Fruit fly (Drosophila melanogaster) whole organism, embryonic: ENCODE data around the gene CG42815.

Source experiments
- Atf-2 ChIP-seq: fragments of 200-800 bp; sonication (Bioruptor generic); optimal IDR thresholded peaks from 2 replicates; lab custom pipeline; 2016; ENCODE audit warnings: missing biosample characterization, missing genetic modification characterization
- Awh ChIP-seq: fragments of 200-800 bp; sonication (Bioruptor generic); IDR thresholded peaks from 2 replicates; pipeline ENCODE4, ENCODE4 v1.3.6; 2022; ENCODE audit warnings: missing biosample characterization, missing genetic modification characterization
- C15 ChIP-seq: fragments of 200-800 bp; sonication (Bioruptor generic); IDR thresholded peaks from 3 replicates; pipeline ENCODE4 v1.3.6; 2022; ENCODE audit warnings: missing biosample characterization, missing genetic modification characterization
- CG1024 ChIP-seq: fragments of 200-800 bp; sonication (Bioruptor generic); IDR thresholded peaks from 2 replicates; pipeline ENCODE4 v1.3.6; 2022; ENCODE audit warnings: missing biosample characterization, missing genetic modification characterization
- CG10267 ChIP-seq: fragments of 200-800 bp; sonication (Bioruptor generic); optimal IDR thresholded peaks from 2 replicates; lab custom pipeline; 2018; ENCODE audit warnings: missing biosample characterization, mild to moderate bottlenecking, missing genetic modification characterization, moderate library complexity
- CG10321 ChIP-seq: fragments of 200-800 bp; sonication (Bioruptor generic); IDR thresholded peaks from 2 replicates; pipeline ENCODE4 v1.3.6; 2022; ENCODE audit warnings: missing biosample characterization, missing genetic modification characterization
- CG11560 ChIP-seq: fragments of 200-800 bp; sonication (Bioruptor generic); IDR thresholded peaks from 3 replicates; pipeline ENCODE4 v1.3.6; 2022; ENCODE audit warnings: missing biosample characterization, missing genetic modification characterization
- CG13287 ChIP-seq: fragments of 200-800 bp; sonication (Bioruptor generic); IDR thresholded peaks from 2 replicates; pipeline ENCODE4 v1.3.6; 2022; ENCODE audit warnings: missing biosample characterization, missing genetic modification characterization; ENCODE audit not compliant: partially characterized antibody
- CG14667 ChIP-seq: fragments of 200-800 bp; sonication (Bioruptor generic); IDR thresholded peaks from 2 replicates; pipeline ENCODE4 v1.3.6; 2022; ENCODE audit warnings: missing biosample characterization, missing genetic modification characterization
- CG17359 ChIP-seq: fragments of 200-800 bp; sonication (Bioruptor generic); optimal IDR thresholded peaks from 3 replicates; lab custom pipeline; 2018; ENCODE audit warnings: missing biosample characterization, mild to moderate bottlenecking, missing genetic modification characterization, moderate library complexity
- CG1792 ChIP-seq: fragments of 200-800 bp; sonication (Bioruptor generic); optimal IDR thresholded peaks from 2 replicates; lab custom pipeline; 2016; ENCODE audit warnings: missing biosample characterization, missing genetic modification characterization
- CG2116 ChIP-seq: fragments of 200-800 bp; sonication (Bioruptor generic); optimal IDR thresholded peaks from 3 replicates; lab custom pipeline; 2018; ENCODE audit warnings: missing biosample characterization, mild to moderate bottlenecking, missing genetic modification characterization
- CG2712 ChIP-seq: fragments of 200-800 bp; optimal IDR thresholded peaks from 3 replicates; lab custom pipeline; 2019; ENCODE audit warnings: missing biosample characterization, mild to moderate bottlenecking, missing genetic modification characterization, moderate library complexity
- CG3726 ChIP-seq: fragments of 200-800 bp; sonication (Bioruptor generic); IDR thresholded peaks from 3 replicates; pipeline ENCODE4, ENCODE4 v1.3.6; 2022; ENCODE audit warnings: missing biosample characterization, missing genetic modification characterization
- CG43689 ChIP-seq: fragments of 200-800 bp; sonication (Bioruptor generic); IDR thresholded peaks from 2 replicates; pipeline ENCODE4 v1.3.6; 2022; ENCODE audit warnings: missing biosample characterization, missing genetic modification characterization
- CG4707 ChIP-seq: fragments of 200-800 bp; sonication (Bioruptor generic); optimal IDR thresholded peaks from 2 replicates; lab custom pipeline; 2018; ENCODE audit warnings: missing biosample characterization, mild to moderate bottlenecking, missing genetic modification characterization, moderate library complexity
- CG5245 ChIP-seq: fragments of 200-800 bp; sonication (Bioruptor generic); optimal IDR thresholded peaks from 3 replicates; lab custom pipeline; 2016; ENCODE audit warnings: missing biosample characterization, missing genetic modification characterization
- CG6654 ChIP-seq: fragments of 200-800 bp; sonication (Bioruptor generic); optimal IDR thresholded peaks from 2 replicates; lab custom pipeline; 2017; ENCODE audit warnings: missing biosample characterization, mild to moderate bottlenecking, missing genetic modification characterization
- CG6854 ChIP-seq: fragments of 200-800 bp; sonication (Bioruptor generic); optimal IDR thresholded peaks from 3 replicates; lab custom pipeline; 2017; ENCODE audit warnings: missing biosample characterization, mild to moderate bottlenecking, missing genetic modification characterization
- CG7963 ChIP-seq: fragments of 200-800 bp; sonication (Bioruptor generic); IDR thresholded peaks from 3 replicates; pipeline ENCODE4 v1.3.6; 2022; ENCODE audit warnings: missing biosample characterization, missing genetic modification characterization; ENCODE audit not compliant: partially characterized antibody
- CG8281 ChIP-seq: fragments of 200-800 bp; sonication (Bioruptor generic); optimal IDR thresholded peaks from 2 replicates; lab custom pipeline; 2018; ENCODE audit warnings: missing biosample characterization, mild to moderate bottlenecking, missing genetic modification characterization, moderate library complexity
- CG9215 ChIP-seq: fragments of 200-800 bp; sonication (Bioruptor generic); IDR thresholded peaks from 2 replicates; pipeline ENCODE4 v1.3.6; 2022; ENCODE audit warnings: missing biosample characterization, missing genetic modification characterization
- CG9876 ChIP-seq: fragments of 200-800 bp; sonication (Bioruptor generic); optimal IDR thresholded peaks from 2 replicates; lab custom pipeline; 2016; ENCODE audit warnings: missing biosample characterization, missing genetic modification characterization
- CHES-1-like ChIP-seq: fragments of 200-800 bp; sonication (Bioruptor generic); optimal IDR thresholded peaks from 2 replicates; lab custom pipeline; 2016; ENCODE audit warnings: missing biosample characterization, missing genetic modification characterization
- Dref ChIP-seq: fragments of 200-800 bp; sonication (Bioruptor generic); IDR thresholded peaks from 2 replicates; pipeline ENCODE4 v1.3.6; 2022; ENCODE audit warnings: missing biosample characterization, missing genetic modification characterization
- ERR ChIP-seq: fragments of 200-800 bp; sonication (Bioruptor generic); optimal IDR thresholded peaks from 2 replicates; lab custom pipeline; 2016; ENCODE audit warnings: missing biosample characterization, missing genetic modification characterization
- HLH3B ChIP-seq: fragments of 200-800 bp; sonication (Bioruptor generic); IDR thresholded peaks from 2 replicates; pipeline ENCODE4 v1.3.6; 2022; ENCODE audit warnings: missing biosample characterization, missing genetic modification characterization
- Hr39 ChIP-seq: fragments of >200 bp; optimal IDR thresholded peaks from 2 replicates; lab custom pipeline; 2017
- Kr ChIP-seq: fragments of 200-800 bp; sonication (Bioruptor generic); optimal IDR thresholded peaks from 2 replicates; lab custom pipeline; 2017; ENCODE audit warnings: missing biosample characterization, mild to moderate bottlenecking, missing genetic modification characterization
- NC2α ChIP-seq: fragments of 200-800 bp; sonication (Bioruptor generic); optimal IDR thresholded peaks from 2 replicates; lab custom pipeline; 2016; ENCODE audit warnings: missing biosample characterization, missing genetic modification characterization
- NK7.1 ChIP-seq: fragments of 200-800 bp; sonication (Bioruptor generic); optimal IDR thresholded peaks from 3 replicates; lab custom pipeline; 2016; ENCODE audit warnings: missing biosample characterization, missing genetic modification characterization
- Sox100B ChIP-seq: fragments of 200-800 bp; sonication (Bioruptor generic); optimal IDR thresholded peaks from 3 replicates; lab custom pipeline; 2018; ENCODE audit warnings: missing biosample characterization, mild to moderate bottlenecking, missing genetic modification characterization
- ase ChIP-seq: fragments of 200-800 bp; sonication (Bioruptor generic); IDR thresholded peaks from 3 replicates; pipeline ENCODE4 v1.3.6; 2022; ENCODE audit warnings: missing biosample characterization, missing genetic modification characterization
- bigmax ChIP-seq: fragments of 200-800 bp; sonication (Bioruptor generic); optimal IDR thresholded peaks from 2 replicates; lab custom pipeline; 2018; ENCODE audit warnings: missing biosample characterization, mild to moderate bottlenecking, missing genetic modification characterization
- cas ChIP-seq: fragments of 200-800 bp; sonication (Bioruptor generic); IDR thresholded peaks from 2 replicates; pipeline ENCODE4 v1.3.6; 2022; ENCODE audit warnings: missing biosample characterization, missing genetic modification characterization
- chm ChIP-seq: fragments of 200-800 bp; sonication (Bioruptor generic); IDR thresholded peaks from 2 replicates; pipeline ENCODE4 v1.3.6; 2022; ENCODE audit warnings: missing biosample characterization, missing genetic modification characterization
- fd3F ChIP-seq: fragments of 200-800 bp; sonication (Bioruptor generic); optimal IDR thresholded peaks from 2 replicates; lab custom pipeline; 2018; ENCODE audit warnings: missing biosample characterization, mild to moderate bottlenecking, missing genetic modification characterization, moderate library complexity
- gcm2 ChIP-seq: fragments of 200-800 bp; sonication (Bioruptor generic); optimal IDR thresholded peaks from 2 replicates; lab custom pipeline; 2016; ENCODE audit warnings: missing biosample characterization, missing genetic modification characterization
- inv ChIP-seq: fragments of 200-800 bp; sonication (Bioruptor generic); IDR thresholded peaks from 2 replicates; pipeline ENCODE4 v1.3.6; 2022; ENCODE audit warnings: missing biosample characterization, missing genetic modification characterization; ENCODE audit not compliant: partially characterized antibody
- kah ChIP-seq: fragments of 200-800 bp; sonication (Bioruptor generic); optimal IDR thresholded peaks from 2 replicates; lab custom pipeline; 2018; ENCODE audit warnings: missing biosample characterization, mild to moderate bottlenecking, missing genetic modification characterization
- kay ChIP-seq: fragments of 200-800 bp; sonication (Bioruptor generic); optimal IDR thresholded peaks from 2 replicates; lab custom pipeline; 2016; ENCODE audit warnings: missing biosample characterization, missing genetic modification characterization
- knrl ChIP-seq: fragments of 200-800 bp; sonication (Bioruptor generic); IDR thresholded peaks from 3 replicates; pipeline ENCODE4 v1.3.6; 2022; ENCODE audit warnings: missing biosample characterization, missing genetic modification characterization; ENCODE audit not compliant: partially characterized antibody
- luna ChIP-seq: fragments of 200-800 bp; sonication (Bioruptor generic); optimal IDR thresholded peaks from 2 replicates; lab custom pipeline; 2016; ENCODE audit warnings: missing biosample characterization, missing genetic modification characterization
- maf-S ChIP-seq: fragments of 200-800 bp; sonication (Bioruptor generic); optimal IDR thresholded peaks from 2 replicates; lab custom pipeline; 2016; ENCODE audit warnings: missing biosample characterization, missing genetic modification characterization
- mam ChIP-seq: fragments of 200-800 bp; sonication (Bioruptor generic); optimal IDR thresholded peaks from 3 replicates; lab custom pipeline; 2016; ENCODE audit warnings: missing biosample characterization, missing genetic modification characterization
- peb ChIP-seq: fragments of 200-800 bp; sonication (Bioruptor generic); IDR thresholded peaks from 2 replicates; pipeline ENCODE4 v1.3.6; 2022; ENCODE audit warnings: missing biosample characterization, missing genetic modification characterization
- shn ChIP-seq: fragments of 200-800 bp; sonication (Bioruptor generic); optimal IDR thresholded peaks from 3 replicates; lab custom pipeline; 2016; ENCODE audit warnings: missing biosample characterization, missing genetic modification characterization
- sob ChIP-seq: fragments of 200-800 bp; sonication (Bioruptor generic); IDR thresholded peaks from 2 replicates; pipeline ENCODE4 v1.3.6; 2022; ENCODE audit warnings: missing biosample characterization, missing genetic modification characterization
- sqz ChIP-seq: fragments of 200-800 bp; sonication (Bioruptor generic); optimal IDR thresholded peaks from 3 replicates; lab custom pipeline; 2018; ENCODE audit warnings: missing biosample characterization, mild to moderate bottlenecking, missing genetic modification characterization
- tin ChIP-seq: fragments of 200-800 bp; sonication (Bioruptor generic); optimal IDR thresholded peaks from 3 replicates; lab custom pipeline; 2016; ENCODE audit warnings: missing biosample characterization, missing genetic modification characterization
- tna ChIP-seq: fragments of 200-800 bp; sonication (Bioruptor generic); IDR thresholded peaks from 2 replicates; pipeline ENCODE4 v1.3.6; 2022; ENCODE audit warnings: missing biosample characterization, missing genetic modification characterization; ENCODE audit not compliant: partially characterized antibody
- unc-4 ChIP-seq: fragments of 200-800 bp; sonication (Bioruptor generic); IDR thresholded peaks from 2 replicates; pipeline ENCODE4 v1.3.6; 2022; ENCODE audit warnings: missing biosample characterization, missing genetic modification characterization; ENCODE audit not compliant: partially characterized antibody

Gene CG42815

DNA sequence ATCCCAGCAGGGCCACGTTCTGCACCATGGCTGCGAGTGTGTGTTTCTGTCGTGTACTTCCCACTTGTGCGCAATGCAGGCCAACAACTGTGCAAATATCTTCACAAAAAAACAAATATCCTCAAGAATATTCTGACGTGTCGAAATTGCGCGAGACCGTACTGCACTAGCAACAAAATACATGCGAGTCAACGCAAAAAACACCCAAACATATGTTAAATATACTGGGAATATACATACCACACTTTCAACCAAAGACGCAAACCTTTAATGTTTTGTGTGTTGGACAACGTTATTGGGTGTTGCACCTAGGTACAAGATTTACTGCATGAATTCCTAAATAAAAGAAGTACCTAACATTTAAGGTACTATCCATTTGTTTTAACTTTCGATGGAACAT lies 10.8 kb upstream of the CG42815 start, which contains the start of gene NUCB1 (continued):
- TF ChIP-seq unc-4 (GFP tag; lab: Robert Waterston, UW), result peak; percentile 26; the same call in 1 of the 2 replicates
- TF ChIP-seq bigmax (GFP tag; lab: Kevin White, UChicago), result no peak
- peak; percentile 34 for TF ChIP-seq ERR (GFP tag; lab: Kevin White, UChicago)
- no peak for TF ChIP-seq CG43689
- no peak for TF ChIP-seq Hr39
- peak; percentile 38 for TF ChIP-seq Dref (GFP tag; lab: Robert Waterston, UW)
- TF ChIP-seq CG5245 (GFP tag; lab: Kevin White, UChicago), result no peak
- no peak for TF ChIP-seq Kr (GFP tag; lab: Kevin White, UChicago)
- no peak for TF ChIP-seq HLH3B (GFP tag; lab: Robert Waterston, UW)
- TF ChIP-seq mam, result peak; percentile 64
- peak; percentile 52 for TF ChIP-seq shn (GFP tag; lab: Kevin White, UChicago)
- no peak for TF ChIP-seq CG10321
- TF ChIP-seq Awh, result peak; percentile 36; the same call in 1 of the 2 replicates
- no peak; the same call in 1 of the 2 replicates for TF ChIP-seq CG1024
- TF ChIP-seq sqz, result no peak
- TF ChIP-seq NK7.1 (GFP tag; lab: Kevin White, UChicago), result no peak
- TF ChIP-seq kah (GFP tag; lab: Kevin White, UChicago), result no peak
- no peak for TF ChIP-seq maf-S (GFP tag; lab: Kevin White, UChicago)
- TF ChIP-seq Sox100B, result no peak
- TF ChIP-seq CG8281, result no peak
- no peak; the same call in 1 of the 2 replicates for TF ChIP-seq tna (GFP tag; lab: Robert Waterston, UW)
- TF ChIP-seq CG13287 (GFP tag; lab: Robert Waterston, UW), result peak; percentile 56; the same call in 1 of the 2 replicates
- TF ChIP-seq CG1792, result no peak
- no peak for TF ChIP-seq CG7963
- TF ChIP-seq CHES-1-like, result peak; percentile 36
- TF ChIP-seq CG3726 (GFP tag; lab: Robert Waterston, UW), result no peak
- TF ChIP-seq ase, result no peak
- no peak for TF ChIP-seq peb (GFP tag; lab: Robert Waterston, UW)
- TF ChIP-seq NC2α (GFP tag; lab: Kevin White, UChicago), result peak; percentile 30
- peak; percentile 11 for TF ChIP-seq CG6854
- peak; percentile 33 for TF ChIP-seq fd3F (GFP tag; lab: Kevin White, UChicago)
- TF ChIP-seq CG17359, result no peak
- TF ChIP-seq C15 (GFP tag; lab: Robert Waterston, UW), result no peak
- no peak for TF ChIP-seq inv
- peak; percentile 68 for TF ChIP-seq sob
- no peak for TF ChIP-seq CG4707 (GFP tag; lab: Kevin White, UChicago)
- no peak for TF ChIP-seq CG11560 (tag; lab: Robert Waterston, UW)
- peak; percentile 58 for TF ChIP-seq kay (GFP tag; lab: Kevin White, UChicago)
- no peak for TF ChIP-seq chm
- TF ChIP-seq CG10267, result peak; percentile 95
- no peak for TF ChIP-seq CG14667
- peak; percentile 55 for TF ChIP-seq CG2712 (tag; lab: Kevin White, UChicago)
- TF ChIP-seq knrl (GFP tag; lab: Robert Waterston, UW), result peak; percentile 26; the same call in 1 of the 3 replicates
- TF ChIP-seq tin (GFP tag; lab: Kevin White, UChicago), result peak; percentile 3
- no peak for TF ChIP-seq cas (GFP tag; lab: Robert Waterston, UW)
- no peak for TF ChIP-seq CG6654 (GFP tag; lab: Kevin White, UChicago)
- no peak for TF ChIP-seq CG9876 (GFP tag; lab: Kevin White, UChicago)
- TF ChIP-seq luna (GFP tag; lab: Kevin White, UChicago), result peak; percentile 26
- peak; percentile 56 for TF ChIP-seq CG2116 (GFP tag; lab: Kevin White, UChicago)
- peak; percentile 7 for TF ChIP-seq gcm2 (GFP tag; lab: Kevin White, UChicago)
- peak; percentile 12 for TF ChIP-seq Atf-2 (GFP tag; lab: Kevin White, UChicago)
- no peak for TF ChIP-seq CG9215 (GFP tag; lab: Robert Waterston, UW)
